Fruit fly (Drosophila melanogaster): ENCODE results near the gene Edem2.

The Edem2 gene

DNA sequence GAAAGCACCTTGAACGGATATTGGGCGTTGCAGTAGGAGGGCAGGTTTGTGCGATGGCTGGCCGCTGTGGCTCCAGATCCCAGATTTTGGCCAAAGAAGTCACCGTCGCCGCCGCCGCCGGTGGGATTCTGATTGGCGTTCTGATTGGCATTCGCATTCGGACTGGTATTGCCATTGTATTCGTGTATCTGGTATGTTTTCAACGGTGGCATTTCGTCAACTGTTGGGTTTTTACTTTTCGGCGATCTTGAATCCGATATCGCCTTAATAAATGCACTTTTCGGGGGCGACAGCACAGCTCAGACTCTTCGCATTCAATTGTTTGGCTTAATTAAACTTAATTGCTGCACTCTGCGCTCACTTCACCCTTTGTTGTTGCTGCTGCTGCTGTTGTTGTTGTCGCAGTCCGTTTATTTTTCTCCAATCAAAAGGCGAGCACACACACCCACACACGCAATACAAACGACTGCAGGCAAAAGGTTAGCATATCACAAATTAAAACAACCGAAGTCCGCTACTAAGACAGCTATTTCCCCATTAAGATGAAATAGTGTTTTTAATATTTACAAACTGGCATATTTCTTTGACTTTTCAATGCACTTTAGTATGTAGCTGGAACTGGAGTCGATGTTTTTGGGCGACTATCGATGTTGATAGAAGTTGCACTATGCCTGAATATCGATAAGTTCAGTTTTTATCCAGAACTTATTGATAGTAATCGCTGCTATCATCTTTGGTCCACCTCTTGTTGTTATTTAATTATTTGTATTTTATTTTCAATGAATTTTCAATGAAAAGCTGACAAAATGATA lies 27.5 kb downstream of the Edem2 start, which contains the start of the genes CG9426 and mRF1 (continued):
- TF ChIP-seq pan (optimal IDR thresholded peaks at IDR 0.05) = no peak
- no peak for TF ChIP-seq pan (GFP tag; optimal IDR thresholded peaks at IDR 0.05 in 1 of 2, IDR thresholded peaks at IDR 0.05 in 1 of 2)
- no peak for TF ChIP-seq Oaz (GFP tag; IDR thresholded peaks at IDR 0.05)
- TF ChIP-seq Dip3 (GFP tag; optimal IDR thresholded peaks at IDR 0.05) = no peak
- no peak for TF ChIP-seq tup (GFP tag; optimal IDR thresholded peaks at IDR 0.05)
- TF ChIP-seq dmrt99B (tag; optimal IDR thresholded peaks at IDR 0.05) = no peak
- TF ChIP-seq otp (GFP tag; IDR thresholded peaks at IDR 0.05) = no peak
- TF ChIP-seq her (GFP tag; optimal IDR thresholded peaks at IDR 0.05) = peak; percentile 22
- no peak for TF ChIP-seq pita (GFP tag; optimal IDR thresholded peaks at IDR 0.05)
- no peak for TF ChIP-seq prd (optimal IDR thresholded peaks at IDR 0.05)
- no peak for TF ChIP-seq prd (GFP tag; IDR thresholded peaks at IDR 0.05)
- peak; percentile 57 for TF ChIP-seq grn (GFP tag; optimal IDR thresholded peaks at IDR 0.05)
- TF ChIP-seq Rfx (GFP tag; IDR thresholded peaks at IDR 0.05) = peak; percentile 42
- TF ChIP-seq pho (GFP tag; optimal IDR thresholded peaks at IDR 0.05) = peak; percentile 30
- TF ChIP-seq CTCF (GFP tag; optimal IDR thresholded peaks at IDR 0.05) = no peak
- no peak for TF ChIP-seq CG31388 (GFP tag; optimal IDR thresholded peaks at IDR 0.05)
- no peak for TF ChIP-seq croc (GFP tag; conservative IDR thresholded peaks at IDR 0.05)
- peak; percentile 31 for TF ChIP-seq grau (tag; optimal IDR thresholded peaks at IDR 0.05)
- TF ChIP-seq nerfin-1 (tag; optimal IDR thresholded peaks at IDR 0.05) = no peak
- TF ChIP-seq CG4707 (GFP tag; optimal IDR thresholded peaks at IDR 0.05) = no peak
- peak; percentile 22; the same call in 1 of the 2 replicates for TF ChIP-seq CG14441 (GFP tag; IDR thresholded peaks at IDR 0.05)
- TF ChIP-seq Eip74EF (GFP tag; optimal IDR thresholded peaks at IDR 0.05) = no peak
- TF ChIP-seq Sox102F (GFP tag; optimal IDR thresholded peaks at IDR 0.05) = no peak
- peak; percentile 27 for TF ChIP-seq ERR (GFP tag; optimal IDR thresholded peaks at IDR 0.05)
- peak; percentile 97 for TF ChIP-seq CG4360 (GFP tag; IDR thresholded peaks at IDR 0.05)
- peak; percentile 65; the same call in 1 of the 3 replicates for TF ChIP-seq CG34422 (GFP tag; IDR thresholded peaks at IDR 0.05)
- TF ChIP-seq CG12942 (GFP tag; optimal IDR thresholded peaks at IDR 0.05) = no peak
- no peak for TF ChIP-seq esg (GFP tag; conservative IDR thresholded peaks at IDR 0.05)
- peak; percentile 22 for TF ChIP-seq CG4854 (GFP tag; optimal IDR thresholded peaks at IDR 0.05)
- TF ChIP-seq CG1792 (GFP tag; optimal IDR thresholded peaks at IDR 0.05) = no peak
- no peak for TF ChIP-seq CG16779 (GFP tag; IDR thresholded peaks at IDR 0.05)
- peak; percentile 84 to 96 for TF ChIP-seq insv (GFP tag; optimal IDR thresholded peaks at IDR 0.05)
- no peak for TF ChIP-seq CG12104 (GFP tag; optimal IDR thresholded peaks at IDR 0.05)
- no peak for TF ChIP-seq CG6254 (GFP tag; optimal IDR thresholded peaks at IDR 0.05)
- TF ChIP-seq cg (GFP tag; optimal IDR thresholded peaks at IDR 0.05) = peak; percentile 53
- TF ChIP-seq Asciz (GFP tag; optimal IDR thresholded peaks at IDR 0.05) = no peak
- TF ChIP-seq pzg (GFP tag; optimal IDR thresholded peaks at IDR 0.05) = peak; percentile 81
- TF ChIP-seq Xrp1 (GFP tag; IDR thresholded peaks at IDR 0.05) = no peak
- no peak for TF ChIP-seq Kr (GFP tag; optimal IDR thresholded peaks at IDR 0.05)
- peak; percentile 97 for TF ChIP-seq HLH4C (GFP tag; IDR thresholded peaks at IDR 0.05; ENCODE audit: partially characterized antibody)
- TF ChIP-seq bcd (GFP tag; optimal IDR thresholded peaks at IDR 0.05) = no peak
- no peak for TF ChIP-seq CG12219 (GFP tag; optimal IDR thresholded peaks at IDR 0.05)
- TF ChIP-seq fd96Cb (tag; optimal IDR thresholded peaks at IDR 0.05) = no peak
- peak; percentile 62 for TF ChIP-seq CG3995 (GFP tag; optimal IDR thresholded peaks at IDR 0.05)
- no peak for TF ChIP-seq dan (GFP tag; IDR thresholded peaks at IDR 0.05)
- TF ChIP-seq gsb-n (tag; optimal IDR thresholded peaks at IDR 0.05) = no peak
- peak; percentile 97 for TF ChIP-seq CG6791 (GFP tag; IDR thresholded peaks at IDR 0.05; ENCODE audit: partially characterized antibody)
- TF ChIP-seq zf30C (GFP tag; optimal IDR thresholded peaks at IDR 0.05) = no peak
- TF ChIP-seq CG2199 (GFP tag; IDR thresholded peaks at IDR 0.05) = no peak
- no peak for TF ChIP-seq CG10959 (GFP tag; IDR thresholded peaks at IDR 0.05)
- no peak for TF ChIP-seq CG10209 (GFP tag; optimal IDR thresholded peaks at IDR 0.05)
